Worm (Caenorhabditis elegans) whole organism, mixed stage, embryonic: ENCODE results near the gene nlp-50.

Experiments used
- ceh-83 ChIP-seq: fragments of 200-800 bp; sonication (Bioruptor generic); optimal IDR thresholded peaks from 2 replicates; lab custom pipeline; 2018; ENCODE audit warnings: mild to moderate bottlenecking, missing genetic modification characterization, missing compliant biosample characterization
- ham-2 ChIP-seq: fragments of 200-800 bp; sonication (Bioruptor generic); optimal IDR thresholded peaks from 2 replicates; lab custom pipeline; 2018; ENCODE audit warnings: mild to moderate bottlenecking, missing genetic modification characterization, missing compliant biosample characterization
- mep-1 ChIP-seq: fragments of 150-350 bp; optimal IDR thresholded peaks from 2 replicates; lab custom pipeline; 2017; ENCODE audit warnings: missing biosample characterization, missing genetic modification reagents, missing genetic modification characterization, inconsistent platforms
- nhr-28 ChIP-seq: fragments of 150-350 bp; optimal IDR thresholded peaks from 2 replicates; lab custom pipeline; 2014; ENCODE audit warnings: missing biosample characterization, missing genetic modification characterization
- pha-4 ChIP-seq: fragments of 150-350 bp; optimal IDR thresholded peaks from 2 replicates; lab custom pipeline; 2018; ENCODE audit warnings: missing biosample characterization, missing genetic modification reagents, missing genetic modification characterization
- sem-2 ChIP-seq: fragments of 200-800 bp; sonication (Bioruptor generic); optimal IDR thresholded peaks from 2 replicates; lab custom pipeline; 2018; ENCODE audit warnings: mild to moderate bottlenecking, missing genetic modification characterization, missing compliant biosample characterization
- snpc-4 ChIP-seq: fragments of 150-350 bp; optimal IDR thresholded peaks from 2 replicates; lab custom pipeline; 2014; ENCODE audit warnings: missing biosample characterization, missing genetic modification characterization
- sptf-1 ChIP-seq: sonication (generic microtip); optimal IDR thresholded peaks from 2 replicates; lab custom pipeline; 2017; ENCODE audit warnings: mild to moderate bottlenecking, missing genetic modification characterization, moderate library complexity, missing compliant biosample characterization
- unc-62 ChIP-seq: fragments of 150-350 bp; optimal IDR thresholded peaks from 2 replicates; lab custom pipeline; 2014; ENCODE audit warnings: missing biosample characterization, missing genetic modification reagents, missing genetic modification characterization

- TF ChIP-seq unc-62 (no peak), snpc-4 (tag; lab: Kevin White, UChicago) (no peak), pha-4 (tag; lab: Kevin White, UChicago) (no peak), sem-2 (GFP tag; lab: Kevin White, UChicago) (no peak), ceh-83 (no peak), ham-2 (GFP tag; lab: Kevin White, UChicago) (no peak), mep-1 (tag; lab: Kevin White, UChicago) (no peak), nhr-28 (tag; lab: Kevin White, UChicago) (no peak), sptf-1 (tag; lab: Kevin White, UChicago) (no peak)
Observed at ce11 chrII:6781983-6782382, 17.1 kb downstream of the nlp-50 start.
